Worm (Caenorhabditis elegans) whole organism, early embryonic: ENCODE data around the gene C06B8.3.

Source experiments
- F13C5.2 ChIP-seq: sonication (generic microtip); optimal IDR thresholded peaks from 2 replicates; lab custom pipeline; 2017; ENCODE audit warnings: mild to moderate bottlenecking, missing genetic modification characterization, inconsistent platforms, missing compliant biosample characterization
- aly-1 ChIP-seq: sonication (generic microtip); optimal IDR thresholded peaks from 2 replicates; lab custom pipeline; 2016; ENCODE audit warnings: missing genetic modification characterization, missing compliant biosample characterization
- ama-1 ChIP-seq: fragments of 150-350 bp; optimal IDR thresholded peaks from 2 replicates; lab custom pipeline; 2014
- ceh-13 ChIP-seq: fragments of 200-800 bp; sonication (Bioruptor generic); optimal IDR thresholded peaks from 2 replicates; lab custom pipeline; 2018; ENCODE audit warnings: mild to moderate bottlenecking, missing genetic modification characterization, missing compliant biosample characterization
- ets-7 ChIP-seq: sonication (generic microtip); optimal IDR thresholded peaks from 2 replicates; lab custom pipeline; 2016; ENCODE audit warnings: missing genotype, missing genetic modification characterization, missing compliant biosample characterization
- flt-1 ChIP-seq: fragments of 200-800 bp; sonication (Bioruptor generic); IDR thresholded peaks from 2 replicates; pipeline ENCODE4 v1.3.6; 2022; ENCODE audit warnings: missing genetic modification characterization, missing compliant biosample characterization
- hnd-1 ChIP-seq: sonication (generic microtip); optimal IDR thresholded peaks from 2 replicates; lab custom pipeline; 2016; ENCODE audit warnings: missing genetic modification characterization, missing compliant biosample characterization
- scrt-1 ChIP-seq: fragments of 200-800 bp; sonication (Bioruptor generic); IDR thresholded peaks from 2 replicates; pipeline ENCODE4 v1.3.6; 2022; ENCODE audit warnings: missing genetic modification characterization, missing compliant biosample characterization
- tbx-11 ChIP-seq: fragments of 200-800 bp; sonication (Bioruptor generic); IDR thresholded peaks from 2 replicates; pipeline ENCODE4 v1.3.6; 2022; ENCODE audit warnings: missing genetic modification characterization, missing compliant biosample characterization

DNA sequence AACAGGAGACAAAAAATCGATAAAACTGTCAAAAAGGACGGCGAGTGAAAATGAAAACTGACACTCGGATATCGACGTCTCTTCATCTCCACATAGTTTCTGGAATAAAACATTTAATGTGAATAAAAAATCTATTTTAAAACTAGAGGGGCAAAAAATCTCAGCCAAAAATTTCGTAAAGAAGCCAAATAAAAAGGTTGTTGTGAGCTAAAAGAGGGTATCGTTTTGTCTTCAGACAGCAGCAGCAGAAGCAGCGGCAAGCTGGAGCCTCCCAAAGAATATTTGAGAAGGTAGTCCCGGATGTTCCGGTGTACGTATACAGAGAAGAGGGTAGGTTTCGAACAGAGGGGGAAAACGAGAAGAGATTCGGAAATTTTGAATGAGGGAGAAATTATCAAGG lies 37.5 kb upstream of the C06B8.3 start, which contains the start of gene lgc-31:
- TF ChIP-seq flt-1 (GFP tag; lab: Robert Waterston, UW) (no peak), ama-1 (no peak), aly-1 (tag; lab: Kevin White, UChicago) (no peak), ceh-13 (GFP tag; lab: Kevin White, UChicago) (no peak), tbx-11 (GFP tag; lab: Robert Waterston, UW) (no peak), ets-7 (tag; lab: Kevin White, UChicago) (no peak), hnd-1 (tag; lab: Kevin White, UChicago) (no peak), F13C5.2 (tag; lab: Kevin White, UChicago) (no peak), scrt-1 (GFP tag; lab: Robert Waterston, UW) (no peak)
